Worm (Caenorhabditis elegans) whole organism, L4 larva: ENCODE measurements around the gene C51E3.10.

Experiments
- aly-2 ChIP-seq: sonication (generic microtip); optimal IDR thresholded peaks from 2 replicates; lab custom pipeline; 2018; ENCODE audit warnings: missing biosample characterization, missing genetic modification characterization
- ama-1 ChIP-seq: fragments of 150-350 bp; optimal IDR thresholded peaks from 2 replicates; lab custom pipeline; 2014; ENCODE audit warnings: inconsistent platforms, mixed read lengths
- ceh-20 ChIP-seq: fragments of 200-800 bp; sonication (Bioruptor generic); IDR thresholded peaks from 2 replicates; pipeline ENCODE4 v1.3.6; 2022; ENCODE audit warnings: missing genetic modification reagents, missing genetic modification characterization, missing compliant biosample characterization
- ceh-82 ChIP-seq: sonication (generic microtip); optimal IDR thresholded peaks from 2 replicates; lab custom pipeline; 2017; ENCODE audit warnings: missing biosample characterization, missing genetic modification characterization
- egl-27 ChIP-seq: sonication (generic microtip); optimal IDR thresholded peaks from 3 replicates; lab custom pipeline; 2017; ENCODE audit warnings: missing biosample characterization, missing genetic modification reagents, missing genetic modification characterization
- egl-43 ChIP-seq: fragments of 200-800 bp; sonication (Bioruptor generic); IDR thresholded peaks from 2 replicates; pipeline ENCODE4 v1.3.6; 2022; ENCODE audit warnings: missing genetic modification reagents, missing genetic modification characterization, missing compliant biosample characterization
- gei-8 ChIP-seq: fragments of 200-800 bp; sonication (Bioruptor generic); optimal IDR thresholded peaks from 2 replicates; lab custom pipeline; 2018; ENCODE audit warnings: mild to moderate bottlenecking, missing genetic modification characterization, missing compliant biosample characterization
- nhr-11 ChIP-seq: fragments of 150-350 bp; optimal IDR thresholded peaks from 2 replicates; lab custom pipeline; 2014; ENCODE audit warnings: missing biosample characterization, missing genetic modification characterization
- nhr-237 ChIP-seq: sonication (generic microtip); optimal IDR thresholded peaks from 2 replicates; lab custom pipeline; 2017; ENCODE audit warnings: missing biosample characterization, missing genetic modification characterization
- pqm-1 ChIP-seq: sonication (generic microtip); optimal IDR thresholded peaks from 2 replicates; lab custom pipeline; 2017; ENCODE audit warnings: missing biosample characterization, missing genetic modification characterization
- tra-1 ChIP-seq: fragments of 200-800 bp; sonication (Bioruptor generic); IDR thresholded peaks from 2 replicates; pipeline ENCODE4 v1.3.6; 2022; ENCODE audit warnings: missing genetic modification reagents, missing genetic modification characterization, missing compliant biosample characterization

DNA sequence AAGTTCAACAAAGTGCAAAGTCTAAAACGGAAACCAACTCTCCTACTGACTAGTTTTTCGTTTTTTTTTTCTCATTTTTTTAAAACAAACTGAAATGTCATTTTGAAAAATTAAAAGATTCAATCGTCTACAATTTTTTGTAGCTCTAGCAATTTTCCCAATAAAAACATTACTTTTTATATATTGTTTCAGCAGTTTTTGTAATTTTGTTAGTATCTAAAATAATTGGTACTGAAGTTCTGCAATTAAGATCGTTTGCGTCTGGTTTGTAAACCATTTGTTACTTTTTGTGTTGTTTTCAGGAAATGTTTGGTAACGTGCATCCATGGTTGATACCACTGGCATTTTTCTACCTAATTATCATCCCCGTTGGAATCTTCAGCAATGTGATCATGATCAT, 2.4 kb downstream of the C51E3.10 start, which contains the start of gene srsx-30:
- TF ChIP-seq nhr-237 (tag; lab: Kevin White, UChicago) (no peak), ceh-20 (GFP tag; lab: Robert Waterston, UW) (no peak), egl-43 (GFP tag; lab: Robert Waterston, UW) (no peak), gei-8 (no peak), nhr-11 (no peak), pqm-1 (tag; lab: Kevin White, UChicago) (no peak), tra-1 (no peak), ceh-82 (tag; lab: Kevin White, UChicago) (no peak), aly-2 (tag; lab: Kevin White, UChicago) (no peak), egl-27 (no peak), ama-1 (lab: Kevin White, UChicago) (no peak)
